Worm (Caenorhabditis elegans): Measurements from ENCODE around the gene Y70C5A.3.

DNA sequence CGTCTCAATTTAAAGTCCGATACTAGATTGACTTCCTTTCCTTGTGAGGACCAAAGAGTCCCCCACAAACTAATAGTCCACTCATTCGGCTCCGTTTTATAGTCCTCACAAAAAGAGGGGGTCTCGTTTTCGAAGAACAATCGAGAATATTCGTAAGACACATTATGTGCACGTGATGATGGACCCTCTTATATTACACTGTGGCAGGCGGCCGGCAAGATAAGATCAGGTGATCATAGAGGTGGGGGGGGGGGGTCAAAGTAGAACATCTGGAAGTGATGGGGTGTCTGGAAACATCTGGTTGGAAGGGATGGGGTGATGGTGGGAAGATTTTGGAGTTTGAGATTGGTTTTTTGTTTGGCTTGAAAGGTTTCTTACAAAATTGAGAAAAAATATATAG lies 22.3 kb downstream of the Y70C5A.3 start:
- no peak for TF ChIP-seq flt-1 (GFP tag; IDR thresholded peaks at IDR 0.05)
- no peak for TF ChIP-seq ama-1 (optimal IDR thresholded peaks at IDR 0.05)
- no peak for TF ChIP-seq ceh-13 (GFP tag; optimal IDR thresholded peaks at IDR 0.05)
- TF ChIP-seq tbx-37 (GFP tag; conservative IDR thresholded peaks at IDR 0.05): no peak
- TF ChIP-seq F13C5.2 (tag; optimal IDR thresholded peaks at IDR 0.05): no peak
- TF ChIP-seq pes-1 (GFP tag; IDR thresholded peaks at IDR 0.05): no peak
- TF ChIP-seq B0310.2 (tag; optimal IDR thresholded peaks at IDR 0.05): no peak
- no peak for TF ChIP-seq hmbx-1 (tag; optimal IDR thresholded peaks at IDR 0.05)
- TF ChIP-seq sea-1 (GFP tag; conservative IDR thresholded peaks at IDR 0.05): no peak
- no peak for TF ChIP-seq scrt-1 (GFP tag; IDR thresholded peaks at IDR 0.05)

Measured in whole organism, early embryonic.